Fruit fly (Drosophila melanogaster) whole organism, prepupa: Measurements from ENCODE around the gene mael.

Experiments used
- Blimp-1 ChIP-seq: fragments of 200-800 bp; sonication (Bioruptor generic); optimal IDR thresholded peaks from 3 replicates; lab custom pipeline; 2017; ENCODE audit warnings: missing biosample characterization, missing genetic modification characterization, mild to moderate bottlenecking, moderate library complexity, missing genetic modification reagents
- CG10669 ChIP-seq: fragments of 200-800 bp; sonication (Bioruptor generic); optimal IDR thresholded peaks from 3 replicates; lab custom pipeline; 2018; ENCODE audit warnings: missing biosample characterization, mild to moderate bottlenecking, missing genetic modification characterization, moderate library complexity
- CG11294 ChIP-seq: fragments of 200-800 bp; sonication (Bioruptor generic); IDR thresholded peaks from 2 replicates; pipeline ENCODE4 v1.3.6; 2022; ENCODE audit warnings: missing biosample characterization, missing genetic modification characterization
- CG11762 ChIP-seq: fragments of 200-800 bp; sonication (Bioruptor generic); optimal IDR thresholded peaks from 3 replicates; lab custom pipeline; 2016; ENCODE audit warnings: missing biosample characterization, missing genetic modification characterization; ENCODE audit not compliant: insufficient read depth
- CG11902 ChIP-seq: fragments of 200-800 bp; sonication (Bioruptor generic); optimal IDR thresholded peaks from 3 replicates; lab custom pipeline; 2016; ENCODE audit warnings: missing biosample characterization, missing genetic modification characterization
- CG15336 ChIP-seq: fragments of 200-800 bp; sonication (Bioruptor generic); IDR thresholded peaks from 2 replicates; pipeline ENCODE4 v1.3.6; 2022; ENCODE audit warnings: missing biosample characterization, missing genetic modification characterization
- CG1621 ChIP-seq: fragments of 200-800 bp; sonication (Bioruptor generic); optimal IDR thresholded peaks from 3 replicates; lab custom pipeline; 2018; ENCODE audit warnings: missing biosample characterization, mild to moderate bottlenecking, missing genetic modification characterization
- CG16779 ChIP-seq: fragments of 200-800 bp; sonication (Bioruptor generic); optimal IDR thresholded peaks from 3 replicates; lab custom pipeline; 2017; ENCODE audit warnings: missing biosample characterization, mild to moderate bottlenecking, missing genetic modification characterization
- CG31627 ChIP-seq: fragments of 200-800 bp; sonication (Bioruptor generic); optimal IDR thresholded peaks from 3 replicates; lab custom pipeline; 2016; ENCODE audit warnings: missing biosample characterization, missing genetic modification characterization
- CG32006 ChIP-seq: fragments of 200-800 bp; sonication (Bioruptor generic); optimal IDR thresholded peaks from 3 replicates; lab custom pipeline; 2017; ENCODE audit warnings: missing biosample characterization, mild to moderate bottlenecking, missing genetic modification characterization
- CG34406 ChIP-seq: fragments of 200-800 bp; sonication (Bioruptor generic); optimal IDR thresholded peaks from 3 replicates; lab custom pipeline; 2016; ENCODE audit warnings: missing biosample characterization, missing genetic modification characterization
- CG3919 ChIP-seq: fragments of 200-800 bp; sonication (Bioruptor generic); optimal IDR thresholded peaks from 3 replicates; lab custom pipeline; 2016; ENCODE audit warnings: missing biosample characterization, missing genetic modification characterization
- CG4318 ChIP-seq: fragments of 200-800 bp; sonication (Bioruptor generic); optimal IDR thresholded peaks from 3 replicates; lab custom pipeline; 2017; ENCODE audit warnings: missing biosample characterization, mild to moderate bottlenecking, missing genetic modification characterization
- CG6163 ChIP-seq: fragments of 200-800 bp; sonication (Bioruptor generic); IDR thresholded peaks from 3 replicates; pipeline ENCODE4 v1.3.6; 2022; ENCODE audit warnings: missing biosample characterization, missing genetic modification characterization
- CG6276 ChIP-seq: fragments of 200-800 bp; sonication (Bioruptor generic); optimal IDR thresholded peaks from 2 replicates; lab custom pipeline; 2017; ENCODE audit warnings: missing biosample characterization, mild to moderate bottlenecking, missing genetic modification characterization
- CG6792 ChIP-seq: fragments of 200-800 bp; sonication (Bioruptor generic); optimal IDR thresholded peaks from 3 replicates; lab custom pipeline; 2016; ENCODE audit warnings: missing biosample characterization, missing genetic modification characterization
- CG6808 ChIP-seq: fragments of 200-800 bp; sonication (Bioruptor generic); optimal IDR thresholded peaks from 3 replicates; lab custom pipeline; 2017; ENCODE audit warnings: missing biosample characterization, missing genetic modification characterization, mild to moderate bottlenecking, moderate library complexity, missing genetic modification reagents
- CG6854 ChIP-seq: fragments of 200-800 bp; sonication (Bioruptor generic); optimal IDR thresholded peaks from 2 replicates; lab custom pipeline; 2017; ENCODE audit warnings: missing biosample characterization, mild to moderate bottlenecking, missing genetic modification characterization
- CG8119 ChIP-seq: fragments of 200-800 bp; sonication (Bioruptor generic); IDR thresholded peaks from 3 replicates; pipeline ENCODE4 v1.3.6; 2022; ENCODE audit warnings: missing biosample characterization, missing genetic modification characterization
- CG8319 ChIP-seq: fragments of 200-800 bp; sonication (Bioruptor generic); optimal IDR thresholded peaks from 3 replicates; lab custom pipeline; 2016; ENCODE audit warnings: missing biosample characterization, missing genetic modification characterization
- CG8632 ChIP-seq: fragments of 200-800 bp; sonication (Bioruptor generic); optimal IDR thresholded peaks from 3 replicates; lab custom pipeline; 2016; ENCODE audit warnings: missing biosample characterization, missing genetic modification characterization
- CG9139 ChIP-seq: fragments of 200-800 bp; sonication (Bioruptor generic); optimal IDR thresholded peaks from 3 replicates; lab custom pipeline; 2017; ENCODE audit warnings: missing biosample characterization, mild to moderate bottlenecking, missing genetic modification characterization
- Eip75B ChIP-seq: fragments of 200-800 bp; sonication (Bioruptor generic); optimal IDR thresholded peaks from 3 replicates; lab custom pipeline; 2016; ENCODE audit warnings: missing biosample characterization, missing genetic modification characterization
- Eip78C ChIP-seq: fragments of 200-800 bp; sonication (Bioruptor generic); peaks from one replicate; lab custom pipeline; 2016; ENCODE audit warnings: missing biosample characterization, missing genetic modification characterization
- Eip93F ChIP-seq: fragments of 200-800 bp; sonication (Bioruptor generic); optimal IDR thresholded peaks from 2 replicates; lab custom pipeline; 2016; ENCODE audit warnings: missing biosample characterization, mild to moderate bottlenecking, missing genetic modification characterization
- Ets21C ChIP-seq: fragments of 200-800 bp; sonication (Bioruptor generic); optimal IDR thresholded peaks from 3 replicates; lab custom pipeline; 2016; ENCODE audit warnings: missing biosample characterization, missing genetic modification characterization
- Ets96B ChIP-seq: fragments of 200-800 bp; optimal IDR thresholded peaks from 2 replicates; lab custom pipeline; 2019; ENCODE audit warnings: missing biosample characterization, mild to moderate bottlenecking, missing genetic modification characterization, moderate library complexity
- Gug ChIP-seq: fragments of 200-800 bp; sonication (Bioruptor generic); IDR thresholded peaks from 2 replicates; pipeline ENCODE4 v1.3.6; 2022; ENCODE audit warnings: missing biosample characterization, missing genetic modification characterization
- Hr38 ChIP-seq: sonication (Bioruptor generic); optimal IDR thresholded peaks from 2 replicates; lab custom pipeline; 2016; ENCODE audit warnings: missing biosample characterization, missing genetic modification characterization
- Hr39 ChIP-seq: fragments of 200-800 bp; sonication (Bioruptor generic); optimal IDR thresholded peaks from 2 replicates; lab custom pipeline; 2016; ENCODE audit warnings: missing biosample characterization, missing genetic modification characterization
- Hr4 ChIP-seq: fragments of 200-800 bp; sonication (Bioruptor generic); optimal IDR thresholded peaks from 3 replicates; lab custom pipeline; 2016; ENCODE audit warnings: missing biosample characterization, missing genetic modification characterization
- Lpt ChIP-seq: fragments of 200-800 bp; sonication (Bioruptor generic); optimal IDR thresholded peaks from 3 replicates; lab custom pipeline; 2016; ENCODE audit warnings: missing biosample characterization, missing genetic modification characterization
- Sox102F ChIP-seq: fragments of 200-800 bp; sonication (Bioruptor generic); optimal IDR thresholded peaks from 2 replicates; lab custom pipeline; 2016; ENCODE audit warnings: missing biosample characterization, mild to moderate bottlenecking, missing genetic modification characterization
- Sox14 ChIP-seq: fragments of 200-800 bp; sonication (Bioruptor generic); optimal IDR thresholded peaks from 3 replicates; lab custom pipeline; 2016; ENCODE audit warnings: missing biosample characterization, missing genetic modification characterization
- Sox15 ChIP-seq: fragments of 200-800 bp; sonication (Bioruptor generic); optimal IDR thresholded peaks from 3 replicates; lab custom pipeline; 2016; ENCODE audit warnings: missing biosample characterization, missing genetic modification characterization
- achi ChIP-seq: fragments of 200-800 bp; sonication (Bioruptor generic); optimal IDR thresholded peaks from 3 replicates; lab custom pipeline; 2016; ENCODE audit warnings: missing biosample characterization, missing genetic modification characterization
- cyc ChIP-seq: fragments of 200-800 bp; sonication (Bioruptor generic); optimal IDR thresholded peaks from 3 replicates; lab custom pipeline; 2016; ENCODE audit warnings: missing biosample characterization, missing genetic modification characterization
- dac ChIP-seq: fragments of 200-800 bp; sonication (Bioruptor generic); optimal IDR thresholded peaks from 2 replicates; lab custom pipeline; 2017; ENCODE audit warnings: missing biosample characterization, mild to moderate bottlenecking, missing genetic modification characterization
- eg ChIP-seq: fragments of 200-800 bp; sonication (Bioruptor generic); IDR thresholded peaks from 3 replicates; pipeline ENCODE4 v1.3.6; 2022; ENCODE audit warnings: missing biosample characterization, missing genetic modification characterization
- esn ChIP-seq: fragments of 200-800 bp; sonication (Bioruptor generic); optimal IDR thresholded peaks from 2 replicates; lab custom pipeline; 2016; ENCODE audit warnings: missing biosample characterization, mild to moderate bottlenecking, missing genetic modification characterization, moderate library complexity
- fd59A ChIP-seq: fragments of 200-800 bp; sonication (Bioruptor generic); optimal IDR thresholded peaks from 2 replicates; lab custom pipeline; 2017; ENCODE audit warnings: missing biosample characterization, mild to moderate bottlenecking, missing genetic modification characterization, missing genetic modification reagents
- fd85E ChIP-seq: fragments of 200-800 bp; sonication (Bioruptor generic); optimal IDR thresholded peaks from 3 replicates; lab custom pipeline; 2016; ENCODE audit warnings: missing biosample characterization, missing genetic modification characterization
- fkh ChIP-seq: fragments of 200-800 bp; sonication (Bioruptor generic); optimal IDR thresholded peaks from 3 replicates; lab custom pipeline; 2017; ENCODE audit warnings: missing biosample characterization, mild to moderate bottlenecking, missing genetic modification characterization, moderate library complexity
- net ChIP-seq: fragments of 200-800 bp; sonication (Bioruptor generic); optimal IDR thresholded peaks from 3 replicates; lab custom pipeline; 2016; ENCODE audit warnings: missing biosample characterization, missing genetic modification characterization
- pdm3 ChIP-seq: fragments of 200-800 bp; sonication (Bioruptor generic); optimal IDR thresholded peaks from 3 replicates; lab custom pipeline; 2016; ENCODE audit warnings: missing biosample characterization, missing genetic modification characterization
- spab ChIP-seq: fragments of 200-800 bp; sonication (Bioruptor generic); optimal IDR thresholded peaks from 2 replicates; lab custom pipeline; 2017; ENCODE audit warnings: missing biosample characterization, mild to moderate bottlenecking, missing genetic modification characterization, missing genetic modification reagents
- svp ChIP-seq: fragments of 200-800 bp; sonication (Bioruptor generic); peaks from one replicate; lab custom pipeline; 2016; ENCODE audit warnings: missing biosample characterization, missing genetic modification characterization
- topi ChIP-seq: fragments of 200-800 bp; sonication (Bioruptor generic); optimal IDR thresholded peaks from 3 replicates; lab custom pipeline; 2016; ENCODE audit warnings: missing biosample characterization, missing genetic modification characterization

Gene mael

dm6 chr3L:22724046-22724771 is 3.2 kb downstream of the mael start:
- TF ChIP-seq Eip78C (GFP tag; lab: Kevin White, UChicago) (peak; percentile 42), CG1621 (peak; percentile 21), Lpt (GFP tag; lab: Kevin White, UChicago) (no peak)

DNA sequence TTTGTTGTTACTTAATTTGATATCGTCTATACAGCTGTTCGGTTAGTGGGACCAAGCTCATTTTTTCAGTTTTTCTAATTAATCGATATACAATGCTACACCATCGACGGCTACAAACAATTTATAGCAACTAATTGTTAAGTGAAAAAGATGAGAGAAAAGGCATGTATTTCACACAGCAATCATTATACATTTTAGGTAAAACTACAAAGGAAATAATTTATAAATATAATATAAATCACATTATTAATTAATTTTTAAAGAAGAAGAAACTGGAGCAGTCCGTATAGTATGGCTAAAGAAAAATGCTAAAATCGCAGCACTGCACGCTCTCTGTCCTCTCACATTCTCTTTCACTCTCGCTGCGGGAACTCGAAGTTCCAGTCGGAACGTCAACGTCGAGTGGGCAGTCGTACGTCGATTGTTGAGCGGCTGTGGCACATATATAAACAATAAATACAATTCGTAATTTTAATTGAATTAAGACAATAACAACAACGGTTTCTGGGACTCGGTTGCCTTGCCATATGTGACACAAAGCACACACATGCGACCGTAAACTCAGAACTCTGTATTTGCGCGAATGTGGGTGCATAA is 6.8 kb downstream of the mael start, which contains the start of the genes CG14450 and CG11367:
Gene CG14450 (minus strand): TSS at position 51 of the 597 bp plus-strand sequence.
Gene CG11367 (plus strand): TSS at position 373 of the 597 bp plus-strand sequence.
- TF ChIP-seq CG8119 (GFP tag; lab: Robert Waterston, UW) = no peak; the same call in 2 of the 3 replicates
- peak; percentile 33 for TF ChIP-seq net (GFP tag; lab: Kevin White, UChicago)
- no peak for TF ChIP-seq CG32006
- no peak for TF ChIP-seq Sox14 (GFP tag; lab: Kevin White, UChicago)
- TF ChIP-seq CG9139 (GFP tag; lab: Kevin White, UChicago) = no peak
- no peak for TF ChIP-seq CG3919 (GFP tag; lab: Kevin White, UChicago)
- TF ChIP-seq CG6808 = peak; percentile 40
- no peak for TF ChIP-seq Gug (GFP tag; lab: Robert Waterston, UW)
- peak; percentile 33; the same call in 1 of the 2 replicates for TF ChIP-seq CG15336 (GFP tag; lab: Robert Waterston, UW)
- TF ChIP-seq CG34406 = no peak
- TF ChIP-seq Sox15 = no peak
- no peak for TF ChIP-seq CG10669
- no peak for TF ChIP-seq spab
- TF ChIP-seq pdm3 (GFP tag; lab: Kevin White, UChicago) = no peak
- peak; percentile 16 for TF ChIP-seq esn (GFP tag; lab: Kevin White, UChicago)
- no peak for TF ChIP-seq Sox102F (GFP tag; lab: Kevin White, UChicago)
- peak; percentile 40 for TF ChIP-seq fkh
- TF ChIP-seq Lpt (GFP tag; lab: Kevin White, UChicago) = no peak
- no peak for TF ChIP-seq CG8319 (GFP tag; lab: Kevin White, UChicago)
- TF ChIP-seq CG1621 = no peak
- TF ChIP-seq cyc (GFP tag; lab: Kevin White, UChicago) = no peak
- TF ChIP-seq CG6854 = peak; percentile 53
- TF ChIP-seq fd59A (GFP tag; lab: Kevin White, UChicago) = no peak
- no peak for TF ChIP-seq Hr39
- peak; percentile 92 for TF ChIP-seq Blimp-1 (GFP tag; lab: Kevin White, UChicago)
- TF ChIP-seq fd85E (GFP tag; lab: Kevin White, UChicago) = no peak
- peak; percentile 41 for TF ChIP-seq Eip93F (GFP tag; lab: Kevin White, UChicago)
- TF ChIP-seq CG11762 (GFP tag; lab: Kevin White, UChicago) = no peak
- no peak for TF ChIP-seq CG8632
- TF ChIP-seq CG6792 (GFP tag; lab: Kevin White, UChicago) = no peak
- no peak for TF ChIP-seq Hr4 (GFP tag; lab: Kevin White, UChicago)
- no peak for TF ChIP-seq CG11294 (GFP tag; lab: Robert Waterston, UW)
- no peak for TF ChIP-seq CG4318
- no peak for TF ChIP-seq Hr38 (GFP tag; lab: Kevin White, UChicago)
- TF ChIP-seq Ets21C (GFP tag; lab: Kevin White, UChicago) = no peak
- TF ChIP-seq CG11902 (GFP tag; lab: Kevin White, UChicago) = no peak
- TF ChIP-seq CG6163 (GFP tag; lab: Robert Waterston, UW) = peak; percentile 52; the same call in 1 of the 3 replicates
- TF ChIP-seq dac (GFP tag; lab: Kevin White, UChicago) = no peak
- 0 out of 3 replicates have a peak, but pooled peaks have one; percentile 17 for TF ChIP-seq eg (GFP tag; lab: Robert Waterston, UW)
- TF ChIP-seq CG31627 (GFP tag; lab: Kevin White, UChicago) = no peak
- TF ChIP-seq svp (GFP tag; lab: Kevin White, UChicago) = no peak
- peak; percentile 83 for TF ChIP-seq Eip78C (GFP tag; lab: Kevin White, UChicago)
- no peak for TF ChIP-seq CG16779 (tag; lab: Kevin White, UChicago)
- TF ChIP-seq CG6276 (GFP tag; lab: Kevin White, UChicago) = no peak
- TF ChIP-seq Eip75B (GFP tag; lab: Kevin White, UChicago) = no peak
- no peak for TF ChIP-seq topi (GFP tag; lab: Kevin White, UChicago)
- peak; percentile 35 for TF ChIP-seq achi (GFP tag; lab: Kevin White, UChicago)
- no peak for TF ChIP-seq Ets96B (tag; lab: Kevin White, UChicago)
